Fruit fly (Drosophila melanogaster) whole organism, prepupa: Measurements from ENCODE around the gene Art1.

ENCODE experiments used
- Blimp-1 ChIP-seq: fragments of 200-800 bp; sonication (Bioruptor generic); optimal IDR thresholded peaks from 3 replicates; lab custom pipeline; 2017; ENCODE audit warnings: missing biosample characterization, missing genetic modification characterization, mild to moderate bottlenecking, moderate library complexity, missing genetic modification reagents
- CG11762 ChIP-seq: fragments of 200-800 bp; sonication (Bioruptor generic); optimal IDR thresholded peaks from 3 replicates; lab custom pipeline; 2016; ENCODE audit warnings: missing biosample characterization, missing genetic modification characterization; ENCODE audit not compliant: insufficient read depth
- CG3032 ChIP-seq: fragments of 200-800 bp; optimal IDR thresholded peaks from 2 replicates; lab custom pipeline; 2019; ENCODE audit warnings: missing biosample characterization, mild to moderate bottlenecking, missing genetic modification characterization, moderate library complexity
- CG34406 ChIP-seq: fragments of 200-800 bp; sonication (Bioruptor generic); optimal IDR thresholded peaks from 3 replicates; lab custom pipeline; 2016; ENCODE audit warnings: missing biosample characterization, missing genetic modification characterization
- CG4318 ChIP-seq: fragments of 200-800 bp; sonication (Bioruptor generic); optimal IDR thresholded peaks from 3 replicates; lab custom pipeline; 2017; ENCODE audit warnings: missing biosample characterization, mild to moderate bottlenecking, missing genetic modification characterization
- Smox ChIP-seq: fragments of 200-800 bp; sonication (Bioruptor generic); optimal IDR thresholded peaks from 3 replicates; lab custom pipeline; 2016; ENCODE audit warnings: missing biosample characterization, missing genetic modification characterization
- acj6 ChIP-seq: fragments of 200-800 bp; sonication (Bioruptor generic); optimal IDR thresholded peaks from 3 replicates; lab custom pipeline; 2016; ENCODE audit warnings: missing biosample characterization, missing genetic modification characterization
- esn ChIP-seq: fragments of 200-800 bp; sonication (Bioruptor generic); optimal IDR thresholded peaks from 2 replicates; lab custom pipeline; 2016; ENCODE audit warnings: missing biosample characterization, mild to moderate bottlenecking, missing genetic modification characterization, moderate library complexity
- spab ChIP-seq: fragments of 200-800 bp; sonication (Bioruptor generic); optimal IDR thresholded peaks from 2 replicates; lab custom pipeline; 2017; ENCODE audit warnings: missing biosample characterization, mild to moderate bottlenecking, missing genetic modification characterization, missing genetic modification reagents

- TF ChIP-seq Smox (GFP tag; lab: Kevin White, UChicago) (no peak), acj6 (GFP tag; lab: Kevin White, UChicago) (no peak), Blimp-1 (GFP tag; lab: Kevin White, UChicago) (no peak), esn (GFP tag; lab: Kevin White, UChicago) (no peak), CG4318 (GFP tag; lab: Kevin White, UChicago) (no peak), CG34406 (no peak), CG11762 (GFP tag; lab: Kevin White, UChicago) (no peak), CG3032 (tag; lab: Kevin White, UChicago) (no peak), spab (GFP tag; lab: Kevin White, UChicago) (no peak)
Measured at dm6 chr3R:10759348-10759847, 28.6 kb downstream of the Art1 start, which contains the start of gene CG31272.
